Fruit fly (Drosophila melanogaster) whole organism, embryonic: ENCODE measurements around the gene pkaap.
A peak's percentile ranks its signal among the peaks of the same experiment; 100 is the strongest.

Experiments used
- Ada2b ChIP-seq: fragments of 200-800 bp; sonication (Bioruptor generic); IDR thresholded peaks from 2 replicates; pipeline ENCODE4 v1.3.6; 2022; ENCODE audit warnings: missing biosample characterization, missing genetic modification characterization
- Aef1 ChIP-seq: fragments of 200-800 bp; sonication (Bioruptor generic); IDR thresholded peaks from 3 replicates; pipeline ENCODE4 v1.3.6; 2022; ENCODE audit warnings: missing biosample characterization, missing genetic modification characterization
- B-H1 ChIP-seq: fragments of 200-800 bp; sonication (Bioruptor generic); IDR thresholded peaks from 3 replicates; pipeline ENCODE4 v1.3.6; 2022; ENCODE audit warnings: missing biosample characterization, missing genetic modification characterization
- CG10321 ChIP-seq: fragments of 200-800 bp; sonication (Bioruptor generic); IDR thresholded peaks from 2 replicates; pipeline ENCODE4 v1.3.6; 2022; ENCODE audit warnings: missing biosample characterization, missing genetic modification characterization
- CG10431 ChIP-seq: fragments of 200-800 bp; sonication (Bioruptor generic); optimal IDR thresholded peaks from 3 replicates; lab custom pipeline; 2018; ENCODE audit warnings: missing biosample characterization, mild to moderate bottlenecking, missing genetic modification characterization
- CG10959 ChIP-seq: fragments of 200-800 bp; sonication (Bioruptor generic); IDR thresholded peaks from 2 replicates; pipeline ENCODE4 v1.3.6; 2022; ENCODE audit warnings: missing biosample characterization, missing genetic modification characterization
- CG11093 ChIP-seq: fragments of 200-800 bp; sonication (Bioruptor generic); IDR thresholded peaks from 3 replicates; pipeline ENCODE4 v1.3.6; 2022; ENCODE audit warnings: missing biosample characterization, missing genetic modification characterization
- CG11398 ChIP-seq: fragments of 200-800 bp; sonication (Bioruptor generic); optimal IDR thresholded peaks from 2 replicates; lab custom pipeline; 2016; ENCODE audit warnings: missing biosample characterization, missing genetic modification characterization
- CG12942 ChIP-seq: fragments of 200-800 bp; sonication (Bioruptor generic); optimal IDR thresholded peaks from 3 replicates; lab custom pipeline; 2016; ENCODE audit warnings: missing biosample characterization, missing genetic modification characterization
- CG2875 ChIP-seq: fragments of 200-800 bp; sonication (Bioruptor generic); optimal IDR thresholded peaks from 2 replicates; lab custom pipeline; 2017; ENCODE audit warnings: missing biosample characterization, mild to moderate bottlenecking, missing genetic modification characterization, missing genetic modification reagents
- CG30020 ChIP-seq: fragments of 200-800 bp; optimal IDR thresholded peaks from 2 replicates; lab custom pipeline; 2019; ENCODE audit warnings: missing biosample characterization, mild to moderate bottlenecking, missing genetic modification characterization, moderate library complexity
- CG30431 ChIP-seq: fragments of 200-800 bp; sonication (Bioruptor generic); optimal IDR thresholded peaks from 2 replicates; lab custom pipeline; 2017; ENCODE audit warnings: missing biosample characterization, missing genetic modification characterization
- CG32767 ChIP-seq: fragments of 200-800 bp; sonication (Bioruptor generic); IDR thresholded peaks from 2 replicates; pipeline ENCODE4 v1.3.6; 2022; ENCODE audit warnings: missing biosample characterization, missing genetic modification characterization
- CG6765 ChIP-seq: fragments of 200-800 bp; sonication (Bioruptor generic); optimal IDR thresholded peaks from 3 replicates; lab custom pipeline; 2017; ENCODE audit warnings: missing biosample characterization, mild to moderate bottlenecking, missing genetic modification characterization
- CG6791 ChIP-seq: fragments of 200-800 bp; sonication (Bioruptor generic); IDR thresholded peaks from 3 replicates; pipeline ENCODE4 v1.3.6; 2022; ENCODE audit warnings: missing biosample characterization, missing genetic modification characterization; ENCODE audit not compliant: partially characterized antibody
- CG7372 ChIP-seq: fragments of 200-800 bp; sonication (Bioruptor generic); IDR thresholded peaks from 2 replicates; pipeline ENCODE4 v1.3.6; 2022; ENCODE audit warnings: missing biosample characterization, missing genetic modification characterization
- CG7745 ChIP-seq: fragments of 200-800 bp; sonication (Bioruptor generic); optimal IDR thresholded peaks from 2 replicates; lab custom pipeline; 2018; ENCODE audit warnings: missing biosample characterization, mild to moderate bottlenecking, missing genetic modification characterization, moderate library complexity
- CTCF ChIP-seq: fragments of 200-800 bp; sonication (Bioruptor generic); optimal IDR thresholded peaks from 2 replicates; lab custom pipeline; 2017; ENCODE audit warnings: missing biosample characterization, mild to moderate bottlenecking, missing genetic modification characterization, moderate library complexity
- D19B ChIP-seq: fragments of 200-800 bp; sonication (Bioruptor generic); optimal IDR thresholded peaks from 2 replicates; lab custom pipeline; 2017; ENCODE audit warnings: missing biosample characterization, mild to moderate bottlenecking, missing genetic modification characterization
- Doc3 ChIP-seq: fragments of 200-800 bp; sonication (Bioruptor generic); IDR thresholded peaks from 3 replicates; pipeline ENCODE4 v1.3.6; 2022; ENCODE audit warnings: missing biosample characterization, missing genetic modification characterization; ENCODE audit not compliant: partially characterized antibody
- Dp ChIP-seq: fragments of 200-800 bp; sonication (Bioruptor generic); optimal IDR thresholded peaks from 2 replicates; lab custom pipeline; 2018; ENCODE audit warnings: missing biosample characterization, mild to moderate bottlenecking, missing genetic modification characterization, moderate library complexity
- Hsf ChIP-seq: fragments of 200-800 bp; sonication (Bioruptor generic); optimal IDR thresholded peaks from 3 replicates; lab custom pipeline; 2016; ENCODE audit warnings: missing biosample characterization, missing genetic modification characterization
- Kr ChIP-seq: fragments of 200-800 bp; sonication (Bioruptor generic); optimal IDR thresholded peaks from 2 replicates; lab custom pipeline; 2017; ENCODE audit warnings: missing biosample characterization, mild to moderate bottlenecking, missing genetic modification characterization
- Max ChIP-seq: fragments of 200-800 bp; sonication (Bioruptor generic); optimal IDR thresholded peaks from 2 replicates; lab custom pipeline; 2016; ENCODE audit warnings: missing biosample characterization, mild to moderate bottlenecking, missing genetic modification characterization
- PHDP ChIP-seq: fragments of 200-800 bp; sonication (Bioruptor generic); optimal IDR thresholded peaks from 3 replicates; lab custom pipeline; 2018; ENCODE audit warnings: missing biosample characterization, mild to moderate bottlenecking, missing genetic modification characterization, moderate library complexity
- Rfx ChIP-seq: fragments of 200-800 bp; sonication (Bioruptor generic); IDR thresholded peaks from 2 replicates; pipeline ENCODE4 v1.3.6; 2022; ENCODE audit warnings: missing biosample characterization, missing genetic modification characterization
- Rx ChIP-seq: fragments of 200-800 bp; sonication (Bioruptor generic); IDR thresholded peaks from 2 replicates; pipeline ENCODE4 v1.3.6; 2022; ENCODE audit warnings: missing biosample characterization, missing genetic modification characterization
- Six4 ChIP-seq: fragments of 200-800 bp; sonication (Bioruptor generic); optimal IDR thresholded peaks from 2 replicates; lab custom pipeline; 2016; ENCODE audit warnings: missing biosample characterization, missing genetic modification characterization
- Ssrp ChIP-seq: fragments of 200-800 bp; sonication (Bioruptor generic); optimal IDR thresholded peaks from 2 replicates; lab custom pipeline; 2018; ENCODE audit warnings: missing biosample characterization, mild to moderate bottlenecking, missing genetic modification characterization, moderate library complexity
- Tbp ChIP-seq: fragments of >200 bp; optimal IDR thresholded peaks from 2 replicates; lab custom pipeline; 2018; ENCODE audit warnings: missing biosample characterization, missing genetic modification characterization
- ato ChIP-seq: fragments of 200-800 bp; sonication (Bioruptor generic); IDR thresholded peaks from 2 replicates; pipeline ENCODE4 v1.3.6; 2022; ENCODE audit warnings: missing biosample characterization, missing genetic modification characterization; ENCODE audit not compliant: partially characterized antibody
- cg ChIP-seq: fragments of 200-800 bp; sonication (Bioruptor generic); optimal IDR thresholded peaks from 3 replicates; lab custom pipeline; 2019; ENCODE audit warnings: missing biosample characterization, mild to moderate bottlenecking, missing genetic modification characterization, moderate library complexity
- chm ChIP-seq: fragments of 200-800 bp; sonication (Bioruptor generic); IDR thresholded peaks from 2 replicates; pipeline ENCODE4 v1.3.6; 2022; ENCODE audit warnings: missing biosample characterization, missing genetic modification characterization
- ci ChIP-seq: fragments of 200-800 bp; sonication (Bioruptor generic); IDR thresholded peaks from 3 replicates; pipeline ENCODE4 v1.3.6; 2022; ENCODE audit warnings: missing biosample characterization, missing genetic modification characterization
- da ChIP-seq: fragments of 200-800 bp; sonication (Bioruptor generic); optimal IDR thresholded peaks from 2 replicates; lab custom pipeline; 2016; ENCODE audit warnings: missing biosample characterization, missing genetic modification characterization
- dati ChIP-seq: fragments of 200-800 bp; sonication (Bioruptor generic); IDR thresholded peaks from 2 replicates; pipeline ENCODE4 v1.3.6; 2022; ENCODE audit warnings: missing biosample characterization, missing genetic modification characterization
- dpn ChIP-seq, 2 experiments: fragments of 200-800 bp; sonication (Bioruptor generic); optimal IDR thresholded peaks; 3 replicates each; lab custom pipeline; 2016; ENCODE audit warnings: missing biosample characterization in 2 of 2, missing genetic modification characterization in 2 of 2
- eyg ChIP-seq: fragments of 200-800 bp; sonication (Bioruptor generic); optimal IDR thresholded peaks from 3 replicates; lab custom pipeline; 2016; ENCODE audit warnings: missing biosample characterization, missing genetic modification characterization
- gcm2 ChIP-seq: fragments of 200-800 bp; sonication (Bioruptor generic); optimal IDR thresholded peaks from 2 replicates; lab custom pipeline; 2016; ENCODE audit warnings: missing biosample characterization, missing genetic modification characterization
- gsb-n ChIP-seq: fragments of 200-800 bp; sonication (Bioruptor generic); optimal IDR thresholded peaks from 3 replicates; lab custom pipeline; 2018; ENCODE audit warnings: missing biosample characterization, mild to moderate bottlenecking, missing genetic modification characterization
- hbn ChIP-seq: fragments of 200-800 bp; sonication (Bioruptor generic); IDR thresholded peaks from 2 replicates; pipeline ENCODE4 v1.3.6; 2022; ENCODE audit warnings: missing biosample characterization, missing genetic modification characterization; ENCODE audit not compliant: partially characterized antibody
- hth ChIP-seq: fragments of >200 bp; optimal IDR thresholded peaks from 2 replicates; lab custom pipeline; 2017; ENCODE audit warnings: inconsistent platforms
- jing ChIP-seq: fragments of 200-800 bp; sonication (Bioruptor generic); optimal IDR thresholded peaks from 2 replicates; lab custom pipeline; 2018; ENCODE audit warnings: missing biosample characterization, mild to moderate bottlenecking, missing genetic modification characterization
- lov ChIP-seq, 2 experiments: fragments of 200-800 bp in 1 of 2; fragments of >200 bp in 1 of 2; sonication (Bioruptor generic) in 1 of 2; IDR thresholded peaks in 1 of 2; optimal IDR thresholded peaks in 1 of 2; 2 replicates in 1 of 2; 3 replicates in 1 of 2; pipeline versions ENCODE4 v1.3.6 to Lab custom; 2017 to 2022; ENCODE audit warnings: missing biosample characterization in 1 of 2, missing genetic modification characterization in 1 of 2
- mam ChIP-seq: fragments of 200-800 bp; sonication (Bioruptor generic); optimal IDR thresholded peaks from 3 replicates; lab custom pipeline; 2016; ENCODE audit warnings: missing biosample characterization, missing genetic modification characterization
- pan ChIP-seq, 4 experiments: fragments of >200 bp in 3 of 4; fragments of 200-800 bp in 1 of 4; sonication (Bioruptor generic) in 1 of 4; optimal IDR thresholded peaks in 3 of 4; IDR thresholded peaks in 1 of 4; 2 replicates each; pipeline versions ENCODE4 v1.3.6 to Lab custom; 2017 to 2022; ENCODE audit warnings: missing biosample characterization in 2 of 4, missing genetic modification characterization in 2 of 4, mixed read lengths in 1 of 4
- shn ChIP-seq: fragments of 200-800 bp; sonication (Bioruptor generic); optimal IDR thresholded peaks from 3 replicates; lab custom pipeline; 2016; ENCODE audit warnings: missing biosample characterization, missing genetic modification characterization
- sim ChIP-seq: fragments of 200-800 bp; sonication (Bioruptor generic); IDR thresholded peaks from 2 replicates; pipeline ENCODE4 v1.3.6; 2022; ENCODE audit warnings: missing biosample characterization, missing genetic modification characterization
- sima ChIP-seq: fragments of 200-800 bp; sonication (Bioruptor generic); optimal IDR thresholded peaks from 2 replicates; lab custom pipeline; 2016; ENCODE audit warnings: missing biosample characterization, missing genetic modification characterization
- stc ChIP-seq: fragments of 200-800 bp; sonication (Bioruptor generic); IDR thresholded peaks from 2 replicates; pipeline ENCODE4 v1.3.6; 2022; ENCODE audit warnings: missing biosample characterization, missing genetic modification characterization
- tin ChIP-seq: fragments of 200-800 bp; sonication (Bioruptor generic); optimal IDR thresholded peaks from 3 replicates; lab custom pipeline; 2016; ENCODE audit warnings: missing biosample characterization, missing genetic modification characterization
- tna ChIP-seq: fragments of 200-800 bp; sonication (Bioruptor generic); IDR thresholded peaks from 2 replicates; pipeline ENCODE4 v1.3.6; 2022; ENCODE audit warnings: missing biosample characterization, missing genetic modification characterization; ENCODE audit not compliant: partially characterized antibody

Gene pkaap

dm6 chr2L:16310648-16311047, 22.6 kb downstream of the pkaap start, which contains the start of the genes cni and fzy (continued):
- TF ChIP-seq CG30020 (tag; lab: Kevin White, UChicago) (peak; percentile 58), CG30431 (GFP tag; lab: Kevin White, UChicago) (no peak), CG6791 (GFP tag; lab: Robert Waterston, UW) (no peak), CG2875 (GFP tag; lab: Kevin White, UChicago) (no peak), Ada2b (GFP tag; lab: Robert Waterston, UW) (0 out of 2 replicates have a peak, but pooled peaks have one; percentile 16), cg (GFP tag; lab: Kevin White, UChicago) (no peak), CG10959 (no peak), CG10321 (GFP tag; lab: Robert Waterston, UW) (no peak), Kr (GFP tag; lab: Kevin White, UChicago) (no peak), eyg (GFP tag; lab: Kevin White, UChicago) (no peak), CG32767 (GFP tag; lab: Robert Waterston, UW) (no peak), Rx (GFP tag; lab: Robert Waterston, UW) (no peak), da (GFP tag; lab: Kevin White, UChicago) (no peak), CG11093 (no peak), Tbp (GFP tag; lab: Kevin White, UChicago) (no peak), CG7745 (tag; lab: Kevin White, UChicago) (no peak), hbn (GFP tag; lab: Robert Waterston, UW) (no peak), Max (peak; percentile 66), Rfx (GFP tag; lab: Robert Waterston, UW) (no peak), B-H1 (no peak), sima (GFP tag; lab: Kevin White, UChicago) (no peak), D19B (GFP tag; lab: Kevin White, UChicago) (no peak), stc (GFP tag; lab: Robert Waterston, UW) (no peak), CG11398 (GFP tag; lab: Kevin White, UChicago) (no peak), CTCF (GFP tag; lab: Kevin White, UChicago) (peak; percentile 42), jing (GFP tag; lab: Kevin White, UChicago) (no peak), Doc3 (GFP tag; lab: Robert Waterston, UW) (no peak), CG7372 (no peak), tin (GFP tag; lab: Kevin White, UChicago) (peak; percentile 31), CG6765 (GFP tag; lab: Kevin White, UChicago) (no peak), lov (optimal IDR thresholded peaks at IDR 0.05; lab: Kevin White, UChicago) (no peak), lov (GFP tag; IDR thresholded peaks at IDR 0.05; lab: Robert Waterston, UW) (no peak), dpn (GFP tag; optimal IDR thresholded peaks at IDR 0.05; lab: Kevin White, UChicago) (peak in 1 of 2 experiments; percentile 48), mam (GFP tag; lab: Kevin White, UChicago) (no peak), CG10431 (no peak), Six4 (GFP tag; lab: Kevin White, UChicago) (peak; percentile 8), Aef1 (GFP tag; lab: Robert Waterston, UW) (no peak), dati (GFP tag; lab: Robert Waterston, UW) (no peak), PHDP (tag; lab: Kevin White, UChicago) (peak; percentile 8), sim (GFP tag; lab: Robert Waterston, UW) (no peak), pan (optimal IDR thresholded peaks at IDR 0.05; lab: Kevin White, UChicago) (no peak), pan (GFP tag; optimal IDR thresholded peaks at IDR 0.05 in 1 of 2, IDR thresholded peaks at IDR 0.05 in 1 of 2) (no peak), shn (GFP tag; lab: Kevin White, UChicago) (no peak), chm (GFP tag; lab: Robert Waterston, UW) (no peak), CG12942 (GFP tag; lab: Kevin White, UChicago) (no peak), tna (no peak), Ssrp (tag; lab: Kevin White, UChicago) (peak; percentile 3), gsb-n (tag; lab: Kevin White, UChicago) (peak; percentile 40), ato (GFP tag; lab: Robert Waterston, UW) (no peak), ci (GFP tag; lab: Robert Waterston, UW) (no peak), gcm2 (GFP tag; lab: Kevin White, UChicago) (no peak), hth (lab: Kevin White, UChicago) (no peak), Hsf (peak; percentile 48), Dp (GFP tag; lab: Kevin White, UChicago) (peak; percentile 88)
